Worm (Caenorhabditis elegans) whole organism, L4/young adult: Measurements from ENCODE around the gene T02B11.9.

Source experiments
- dao-5 ChIP-seq: sonication (generic microtip); optimal IDR thresholded peaks from 2 replicates; lab custom pipeline; 2016; ENCODE audit warnings: missing genotype, missing genetic modification characterization, moderate library complexity, missing compliant biosample characterization
- him-1 ChIP-seq: sonication (generic microtip); optimal IDR thresholded peaks from 2 replicates; lab custom pipeline; 2016; ENCODE audit warnings: missing genotype, missing genetic modification reagents, missing genetic modification characterization, missing compliant biosample characterization

- TF ChIP-seq him-1 (tag; lab: Kevin White, UChicago) = no peak
- TF ChIP-seq dao-5 (tag; lab: Kevin White, UChicago) = no peak
Measured at ce11 chrV:879171-879570, 3.1 kb downstream of the T02B11.9 start, which contains the start of gene srg-53.
